Worm (Caenorhabditis elegans) whole organism, early embryonic: Measurements from ENCODE around the gene C18D11.7.

Experiments used
- B0310.2 ChIP-seq: sonication (generic microtip); optimal IDR thresholded peaks from 2 replicates; lab custom pipeline; 2016; ENCODE audit warnings: mild to moderate bottlenecking, missing genetic modification characterization, missing compliant biosample characterization
- ama-1 ChIP-seq: fragments of 150-350 bp; optimal IDR thresholded peaks from 2 replicates; lab custom pipeline; 2014
- ceh-13 ChIP-seq: fragments of 200-800 bp; sonication (Bioruptor generic); optimal IDR thresholded peaks from 2 replicates; lab custom pipeline; 2018; ENCODE audit warnings: mild to moderate bottlenecking, missing genetic modification characterization, missing compliant biosample characterization
- flt-1 ChIP-seq: fragments of 200-800 bp; sonication (Bioruptor generic); IDR thresholded peaks from 2 replicates; pipeline ENCODE4 v1.3.6; 2022; ENCODE audit warnings: missing genetic modification characterization, missing compliant biosample characterization
- pes-1 ChIP-seq: fragments of 200-800 bp; sonication (Bioruptor generic); IDR thresholded peaks from 2 replicates; pipeline ENCODE4 v1.3.6; 2022; ENCODE audit warnings: missing genetic modification reagents, missing genetic modification characterization, missing compliant biosample characterization
- tbx-11 ChIP-seq: fragments of 200-800 bp; sonication (Bioruptor generic); IDR thresholded peaks from 2 replicates; pipeline ENCODE4 v1.3.6; 2022; ENCODE audit warnings: missing genetic modification characterization, missing compliant biosample characterization
- tbx-37 ChIP-seq: fragments of 200-800 bp; sonication (Bioruptor generic); conservative IDR thresholded peaks from 2 replicates; pipeline ENCODE4 v1.3.6; 2022; ENCODE audit warnings: missing genetic modification reagents, missing genetic modification characterization, missing compliant biosample characterization
- tra-4 ChIP-seq: sonication (generic microtip); optimal IDR thresholded peaks from 2 replicates; lab custom pipeline; 2017; ENCODE audit warnings: missing genetic modification characterization, missing compliant biosample characterization

DNA sequence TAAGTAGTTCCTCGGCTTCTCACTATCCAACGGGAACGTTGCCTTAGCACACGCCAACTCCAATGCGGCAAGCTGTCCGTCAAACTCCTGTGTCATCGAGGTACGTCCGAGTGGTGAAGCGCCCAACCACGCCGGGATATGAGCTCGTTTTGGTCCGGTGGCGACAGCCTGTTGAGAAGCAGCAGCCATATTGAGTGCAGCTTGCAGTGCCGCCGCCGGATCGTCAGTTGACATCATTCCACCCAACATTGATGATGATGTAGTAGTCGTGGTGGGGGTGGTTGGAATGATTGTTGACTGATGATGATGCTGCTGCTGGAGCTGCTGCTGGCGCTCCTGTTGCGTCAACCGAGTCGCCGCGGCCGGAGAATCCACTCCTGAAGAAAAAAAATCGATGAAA is 26.9 kb upstream of the C18D11.7 start:
- TF ChIP-seq tbx-37 (GFP tag; lab: Robert Waterston, UW) (no peak), B0310.2 (no peak), tbx-11 (GFP tag; lab: Robert Waterston, UW) (no peak), ceh-13 (GFP tag; lab: Kevin White, UChicago) (no peak), pes-1 (GFP tag; lab: Robert Waterston, UW) (no peak), ama-1 (lab: Kevin White, UChicago) (no peak), tra-4 (tag; lab: Kevin White, UChicago) (no peak), flt-1 (GFP tag; lab: Robert Waterston, UW) (no peak)
